Fruit fly (Drosophila melanogaster) Kc167 (cell line): ENCODE data around the gene crp.

Experiments used
- Myc ChIP-seq: fragments of >200 bp; optimal IDR thresholded peaks from 2 replicates; lab custom pipeline; 2017; ENCODE audit warnings: missing external identifiers
- Sin3A ChIP-seq: fragments of >200 bp; optimal IDR thresholded peaks from 2 replicates; lab custom pipeline; 2018; ENCODE audit warnings: missing external identifiers
- h ChIP-seq: fragments of >200 bp; optimal IDR thresholded peaks from 3 replicates; lab custom pipeline; 2018; ENCODE audit warnings: missing external identifiers
- insv ChIP-seq: fragments of >200 bp; optimal IDR thresholded peaks from 3 replicates; lab custom pipeline; 2018; ENCODE audit warnings: missing external identifiers
- psq ChIP-seq: fragments of >200 bp; optimal IDR thresholded peaks from 2 replicates; lab custom pipeline; 2017; ENCODE audit warnings: missing external identifiers
- ttk ChIP-seq: sonication (Bioruptor generic); optimal IDR thresholded peaks from 2 replicates; lab custom pipeline; 2017; ENCODE audit warnings: missing external identifiers

Gene crp

DNA sequence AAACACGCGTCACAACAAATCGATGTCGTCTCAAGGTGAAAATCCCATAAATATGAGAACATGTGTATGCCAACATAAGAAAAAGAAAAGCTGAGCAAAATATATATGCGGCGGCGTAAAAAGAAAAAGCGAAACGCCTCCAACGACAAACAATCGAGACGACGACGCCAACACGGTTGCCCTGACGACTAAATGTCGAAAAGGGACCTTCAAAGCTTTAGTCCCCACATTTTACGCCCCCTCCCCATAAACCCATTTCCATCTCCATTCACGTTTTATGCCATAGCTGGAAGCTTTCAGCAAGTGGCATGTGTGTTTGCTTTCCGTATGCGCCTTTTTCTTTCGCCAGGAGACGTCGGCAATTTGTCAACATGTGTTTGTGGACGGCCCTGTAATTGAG lies 9.6 kb downstream of the crp start:
- TF ChIP-seq Myc (lab: Kevin White, UChicago) (no peak), insv (lab: Kevin White, UChicago) (no peak)

DNA sequence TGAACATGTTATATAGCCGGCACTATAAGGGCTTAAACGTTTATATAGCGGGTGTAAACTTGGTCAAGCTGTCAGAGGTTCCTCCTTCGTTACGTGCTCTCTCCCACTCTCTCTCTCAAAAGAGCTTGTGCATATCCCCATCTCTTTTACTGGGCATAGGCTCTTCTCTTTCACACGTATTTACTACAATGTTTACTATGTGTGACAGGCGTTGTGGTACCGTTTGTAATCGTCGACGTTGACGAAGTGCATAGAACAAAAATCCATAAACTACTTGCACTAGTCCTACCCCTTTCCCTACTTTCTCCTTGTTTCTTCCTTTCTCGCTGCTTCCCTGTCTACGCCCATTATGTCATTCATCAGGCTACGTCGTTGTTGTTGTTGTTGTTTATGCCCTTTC lies 10.7 kb downstream of the crp start:
- TF ChIP-seq insv (lab: Kevin White, UChicago) (no peak), psq (lab: Kevin White, UChicago) (no peak), h (lab: Kevin White, UChicago) (no peak), Myc (lab: Kevin White, UChicago) (no peak)

DNA sequence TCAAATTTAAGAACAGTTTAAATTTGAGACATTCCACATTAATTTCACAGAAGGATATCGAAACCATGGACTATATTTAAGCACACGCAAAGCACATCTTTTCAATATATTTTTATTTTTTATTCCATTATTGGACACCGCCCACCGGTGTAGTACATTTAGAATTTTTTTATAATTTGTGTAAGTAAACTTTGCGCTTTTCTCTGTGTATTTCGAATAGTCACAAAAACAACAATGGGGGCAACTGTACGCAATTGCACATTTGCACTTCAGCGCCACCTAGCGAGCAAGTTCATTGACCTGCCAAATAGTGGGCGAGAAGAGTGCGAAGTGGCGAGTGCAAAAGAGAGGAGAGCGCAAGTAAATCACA lies 11.7 kb downstream of the crp start:
- TF ChIP-seq psq (lab: Kevin White, UChicago) (no peak), h (lab: Kevin White, UChicago) (no peak), insv (lab: Kevin White, UChicago) (no peak), Sin3A (lab: Kevin White, UChicago) (no peak), ttk (lab: Kevin White, UChicago) (no peak), Myc (lab: Kevin White, UChicago) (no peak)

DNA sequence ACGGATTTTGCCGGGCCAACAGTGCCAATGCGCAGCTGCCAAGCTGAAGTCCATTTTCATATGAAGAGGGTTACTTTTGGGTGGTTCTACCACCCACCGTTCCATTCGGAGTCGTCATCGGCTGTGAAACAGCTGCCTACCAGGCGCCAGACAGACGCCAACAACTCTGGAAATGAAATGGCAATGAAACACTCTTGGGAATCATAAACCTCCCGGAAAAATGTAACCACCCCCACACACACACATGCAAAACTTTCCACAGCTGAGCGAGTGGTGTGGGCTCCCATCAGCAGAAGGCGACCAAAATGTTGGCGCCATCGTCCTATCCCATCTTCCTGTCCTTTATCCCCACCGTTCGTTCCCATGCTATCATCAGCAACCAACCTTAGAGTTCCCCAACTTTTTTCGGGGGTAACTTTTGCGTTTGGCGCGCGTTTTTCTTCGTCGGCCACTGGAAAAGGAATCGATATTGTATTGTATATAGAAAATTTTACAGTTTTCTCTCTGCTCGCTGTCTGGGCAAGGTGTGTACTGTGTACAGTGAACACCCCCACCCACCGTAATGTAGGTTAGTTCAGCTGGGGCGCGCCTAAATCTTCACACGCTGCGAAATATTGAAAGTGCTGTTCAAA lies 12.2 kb downstream of the crp start:
- TF ChIP-seq Sin3A (lab: Kevin White, UChicago) (no peak), insv (lab: Kevin White, UChicago) (no peak)

DNA sequence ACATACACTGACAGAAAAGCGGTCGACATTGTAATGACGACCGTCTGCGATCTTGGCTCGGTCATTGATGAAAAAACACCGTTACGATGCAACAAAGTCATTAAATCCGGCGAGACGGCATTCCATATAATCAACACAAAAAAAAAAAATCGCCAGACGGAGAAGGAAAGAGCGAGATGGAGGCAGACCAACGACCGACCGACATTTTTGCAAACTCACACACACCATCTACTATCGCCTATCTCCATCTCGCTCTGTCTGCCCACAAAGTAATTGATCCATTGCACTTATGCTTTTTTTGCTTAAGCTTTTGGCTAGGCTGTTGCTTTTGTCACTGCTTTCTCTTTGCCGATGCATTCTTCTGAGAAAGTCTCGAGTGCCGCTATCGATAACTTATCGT lies 13.4 kb downstream of the crp start:
- no peak for TF ChIP-seq ttk (lab: Kevin White, UChicago)
- TF ChIP-seq h (lab: Kevin White, UChicago), result no peak
- no peak for TF ChIP-seq Sin3A (lab: Kevin White, UChicago)
- no peak for TF ChIP-seq psq (lab: Kevin White, UChicago)
- TF ChIP-seq Myc (lab: Kevin White, UChicago), result no peak
- TF ChIP-seq insv (lab: Kevin White, UChicago), result no peak

DNA sequence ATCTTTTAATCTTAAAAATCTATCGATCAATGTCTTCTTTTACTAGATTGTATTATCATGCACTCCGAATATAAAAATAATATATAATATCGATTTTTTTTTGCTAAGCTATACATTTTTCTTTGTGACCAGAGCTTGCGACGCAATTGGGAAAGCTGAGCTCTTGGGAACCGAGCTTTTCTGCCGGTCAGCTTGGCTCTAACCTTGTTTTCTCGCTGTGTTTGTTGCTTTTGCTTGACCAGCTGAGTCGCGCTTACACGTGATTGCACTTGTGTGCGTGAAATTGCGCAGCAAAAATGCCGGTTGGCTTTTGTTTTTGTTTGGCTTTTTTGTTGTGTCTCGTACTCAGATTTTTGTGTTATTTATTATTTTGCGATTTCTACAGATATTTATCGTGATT lies 14.1 kb downstream of the crp start:
- TF ChIP-seq insv (lab: Kevin White, UChicago), result no peak
- TF ChIP-seq Sin3A (lab: Kevin White, UChicago), result no peak
- TF ChIP-seq psq (lab: Kevin White, UChicago), result no peak
- no peak for TF ChIP-seq ttk (lab: Kevin White, UChicago)
- TF ChIP-seq h (lab: Kevin White, UChicago), result no peak
- TF ChIP-seq Myc (lab: Kevin White, UChicago), result no peak

DNA sequence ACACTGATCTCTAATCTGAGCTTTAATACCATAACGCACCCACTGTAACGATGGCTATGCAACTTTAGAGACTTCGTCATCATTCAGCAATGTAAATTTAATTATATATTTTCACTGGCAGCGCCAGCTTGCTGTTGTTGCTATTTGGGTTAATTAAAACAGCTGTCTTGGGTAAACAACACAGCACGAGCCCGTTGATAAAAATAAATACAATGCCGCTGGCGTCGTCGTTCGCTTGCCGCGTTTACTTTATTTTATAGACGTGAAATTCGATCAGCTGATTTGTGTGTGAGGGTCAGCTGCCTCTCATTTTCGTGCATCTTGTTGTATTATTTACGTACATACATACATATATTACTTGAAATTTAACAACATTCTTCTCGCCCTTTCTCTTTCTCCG lies 14.8 kb downstream of the crp start:
- TF ChIP-seq ttk (lab: Kevin White, UChicago), result no peak
- no peak for TF ChIP-seq psq (lab: Kevin White, UChicago)
- no peak for TF ChIP-seq Myc (lab: Kevin White, UChicago)
- no peak for TF ChIP-seq insv (lab: Kevin White, UChicago)
- TF ChIP-seq Sin3A (lab: Kevin White, UChicago), result no peak
- TF ChIP-seq h (lab: Kevin White, UChicago), result no peak

DNA sequence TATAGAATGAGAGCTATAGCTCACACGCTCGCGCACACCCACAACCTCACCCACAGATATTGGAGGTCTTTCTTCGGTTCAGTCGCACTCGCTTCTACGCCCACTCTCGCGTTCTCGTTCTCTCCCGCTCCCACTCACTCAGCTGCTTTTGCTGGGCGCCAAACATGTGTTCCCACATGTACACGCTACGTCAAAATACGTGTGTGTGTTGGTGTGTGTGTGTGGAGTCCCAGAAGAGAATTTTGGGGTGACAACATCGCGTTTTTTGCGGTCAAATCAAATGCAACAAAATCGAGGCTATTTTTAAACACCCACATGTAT lies 16.1 kb downstream of the crp start:
- no peak for TF ChIP-seq h (lab: Kevin White, UChicago)
- TF ChIP-seq Sin3A (lab: Kevin White, UChicago), result no peak
- TF ChIP-seq Myc (lab: Kevin White, UChicago), result no peak
- TF ChIP-seq ttk (lab: Kevin White, UChicago), result no peak
- TF ChIP-seq insv (lab: Kevin White, UChicago), result no peak
- no peak for TF ChIP-seq psq (lab: Kevin White, UChicago)

DNA sequence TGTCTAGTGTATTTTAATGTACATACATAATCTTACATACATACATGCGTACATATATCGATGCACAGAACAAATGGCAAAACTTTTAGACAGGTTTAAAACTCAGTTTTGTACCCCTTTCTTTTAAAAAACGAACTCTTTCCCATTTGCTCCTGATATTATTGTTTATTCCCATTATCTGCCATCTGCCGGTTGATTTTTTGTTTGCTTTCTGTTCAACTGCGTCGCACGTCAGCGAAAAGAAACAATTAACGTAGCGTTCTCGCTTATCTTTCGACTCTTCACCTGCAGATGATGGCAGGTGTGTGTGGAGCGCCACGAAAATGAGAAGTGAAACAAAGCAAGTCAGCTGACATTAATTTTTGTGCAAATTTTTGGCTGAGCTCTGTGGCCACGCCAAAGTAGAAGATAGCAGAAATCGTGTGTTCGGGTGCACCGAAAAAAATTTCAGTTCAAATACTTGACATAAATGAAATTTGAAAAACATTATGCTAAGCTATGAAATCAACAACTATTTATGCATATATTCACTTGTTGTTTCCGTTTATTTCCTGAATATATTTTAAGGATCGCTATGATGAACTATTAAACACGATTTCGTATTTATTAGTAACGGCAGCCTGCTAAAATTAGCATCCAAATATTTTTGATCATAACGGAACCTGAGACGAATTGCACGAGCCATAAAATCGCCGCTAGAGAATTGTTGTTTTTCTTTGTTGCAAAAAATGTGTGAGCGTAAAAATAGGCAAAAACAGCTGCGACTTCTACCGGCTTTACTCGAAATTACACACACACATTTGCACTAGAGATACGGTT lies 16.7 kb downstream of the crp start:
- TF ChIP-seq Myc (lab: Kevin White, UChicago) (no peak), h (lab: Kevin White, UChicago) (no peak), Sin3A (lab: Kevin White, UChicago) (no peak), insv (lab: Kevin White, UChicago) (no peak), ttk (lab: Kevin White, UChicago) (no peak), psq (lab: Kevin White, UChicago) (no peak)

DNA sequence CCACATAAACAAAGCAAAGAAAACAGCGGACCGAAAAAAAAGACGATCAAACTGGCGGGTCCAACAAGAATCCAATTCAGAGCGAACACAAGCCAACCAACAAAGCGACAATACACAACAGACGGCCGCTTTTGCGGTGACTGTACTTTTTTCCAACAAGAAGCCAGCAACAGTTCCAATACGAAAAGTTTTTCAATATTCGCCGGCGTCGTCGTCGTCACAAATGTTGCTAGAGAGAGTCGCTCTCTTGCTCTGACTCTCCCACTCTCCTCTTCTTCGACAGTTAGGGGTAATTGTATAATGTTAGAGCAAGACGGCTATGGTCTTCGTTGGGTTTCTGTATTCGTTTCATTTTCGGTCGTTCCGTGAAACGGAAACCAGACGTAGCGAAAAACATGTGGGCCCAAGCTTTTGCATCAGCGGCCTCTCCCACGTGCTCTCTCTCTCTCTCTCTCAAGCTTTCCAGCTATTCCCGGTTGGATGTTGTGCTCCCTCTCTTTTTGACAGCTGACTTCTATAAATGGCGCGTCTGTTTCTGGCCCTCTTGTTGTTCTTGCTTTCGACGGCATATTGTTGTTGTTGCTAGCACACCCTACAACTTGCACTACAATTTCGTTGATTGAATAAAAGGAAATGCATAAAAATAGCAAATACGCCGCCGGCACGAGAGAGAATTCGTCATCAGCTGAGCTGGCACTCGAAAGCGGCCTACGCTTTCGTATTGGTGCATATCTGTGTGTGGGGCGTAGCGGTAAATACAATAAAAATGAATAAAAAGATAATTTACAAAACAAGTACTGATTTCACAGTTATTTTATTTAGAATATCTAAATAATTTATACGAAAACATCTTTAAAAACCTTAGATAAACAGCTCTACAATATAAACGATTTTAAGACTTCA lies 18.0 kb downstream of the crp start:
- TF ChIP-seq Myc (lab: Kevin White, UChicago) (no peak), insv (lab: Kevin White, UChicago) (no peak), h (lab: Kevin White, UChicago) (no peak), psq (lab: Kevin White, UChicago) (no peak), Sin3A (lab: Kevin White, UChicago) (no peak), ttk (lab: Kevin White, UChicago) (no peak)

DNA sequence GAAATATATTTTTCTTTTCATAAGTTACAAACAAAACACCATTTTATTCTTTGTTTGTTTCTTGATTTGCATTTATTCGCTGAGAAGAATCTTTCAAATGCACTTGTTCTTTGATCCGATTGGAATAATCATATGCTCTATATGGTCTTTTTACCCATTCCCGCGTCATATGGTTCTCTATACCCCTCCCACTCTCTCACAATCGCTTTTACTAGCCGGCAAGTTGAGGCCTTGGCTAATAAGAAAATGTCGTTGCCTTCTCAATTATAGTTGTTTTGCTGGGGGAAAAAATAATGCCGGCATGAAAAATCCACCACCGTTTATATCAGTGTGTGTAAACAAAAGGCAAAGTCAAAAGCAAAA lies 18.7 kb downstream of the crp start:
- TF ChIP-seq psq (lab: Kevin White, UChicago), result no peak
- TF ChIP-seq insv (lab: Kevin White, UChicago), result no peak
- no peak for TF ChIP-seq Myc (lab: Kevin White, UChicago)
